Fruit fly (Drosophila melanogaster): ENCODE data around the gene Gal.

DNA sequence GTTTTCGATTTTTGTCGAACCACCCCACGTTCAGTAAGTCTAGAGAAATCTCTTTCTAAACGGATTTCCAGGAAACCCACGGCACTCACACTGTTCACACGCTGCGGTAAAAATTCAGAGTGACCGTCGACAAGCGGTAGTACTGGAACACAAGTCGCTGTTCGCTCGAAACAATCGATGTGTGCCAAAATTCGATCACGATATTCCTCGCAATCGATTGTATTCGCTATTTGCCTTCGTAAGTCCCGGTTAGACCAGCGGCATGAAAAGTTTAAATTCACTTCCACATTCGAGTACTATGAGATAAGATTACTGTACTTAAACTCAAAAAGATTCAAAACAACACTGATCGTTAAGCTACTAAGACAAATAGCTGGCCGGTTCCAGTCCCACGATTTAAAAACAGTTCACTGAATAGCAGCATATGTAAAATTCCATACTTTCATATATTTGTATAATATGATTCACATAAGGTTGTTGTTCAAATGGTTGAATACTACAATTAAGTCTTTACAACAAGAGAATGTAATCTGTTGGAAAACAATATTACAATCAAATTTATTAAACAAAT, 25.7 kb downstream of the Gal start, which contains the start of gene chic:
- no peak for TF ChIP-seq usp (GFP tag; optimal IDR thresholded peaks at IDR 0.05)
- no peak for TF ChIP-seq jim (GFP tag; optimal IDR thresholded peaks at IDR 0.05)
- TF ChIP-seq br (GFP tag; optimal IDR thresholded peaks at IDR 0.05): no peak
- TF ChIP-seq psq (GFP tag; optimal IDR thresholded peaks at IDR 0.05): no peak
- TF ChIP-seq tai (GFP tag; optimal IDR thresholded peaks at IDR 0.05): peak; percentile 45
- no peak for TF ChIP-seq OdsH (GFP tag; optimal IDR thresholded peaks at IDR 0.05)
- TF ChIP-seq Hr83 (GFP tag; optimal IDR thresholded peaks at IDR 0.05; ENCODE audit: poor library complexity, severe bottlenecking): peak; percentile 65
- peak; percentile 39 for TF ChIP-seq h (GFP tag; optimal IDR thresholded peaks at IDR 0.05)
